Worm (Caenorhabditis elegans): Measurements from ENCODE around the gene K09G1.1.

The K09G1.1 gene

DNA sequence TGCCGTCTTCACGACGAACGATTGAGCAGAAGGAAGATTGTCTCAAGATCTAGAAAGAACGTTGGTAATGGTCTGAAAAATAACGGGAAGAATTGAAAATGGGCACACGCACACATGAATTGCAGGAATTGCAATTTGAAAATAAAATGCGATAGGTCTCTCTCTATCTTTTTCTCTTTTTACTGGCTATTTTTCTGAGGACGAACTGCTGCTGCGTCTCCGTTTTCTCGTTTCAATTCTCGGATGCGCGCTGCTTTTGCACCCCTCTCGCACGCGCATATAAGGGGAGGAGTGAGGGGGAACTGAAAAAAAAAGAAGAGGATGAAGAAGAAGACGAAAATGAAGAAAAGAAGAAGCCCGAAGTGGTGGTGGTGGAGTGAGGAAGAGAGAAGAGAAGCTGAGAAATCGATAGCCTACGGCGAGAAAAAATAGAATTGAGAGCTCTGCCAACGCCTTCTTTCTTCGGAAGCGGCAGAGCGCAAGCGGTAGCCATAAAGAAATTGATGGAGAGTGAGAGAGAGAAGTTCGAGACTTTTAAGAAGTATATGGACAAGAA is 21.6 kb upstream of the K09G1.1 start, which contains the start of gene rgef-1:
TSS of gene rgef-1 (minus strand) at position 51 of the 556 bp plus-strand sequence.
- TF ChIP-seq pros-1 (tag; optimal IDR thresholded peaks at IDR 0.05): peak; percentile 17
- TF ChIP-seq K02D7.2 (tag; optimal IDR thresholded peaks at IDR 0.05): no peak
- no peak for TF ChIP-seq fax-1 (tag; optimal IDR thresholded peaks at IDR 0.05)
- peak; percentile 89 for TF ChIP-seq ceh-48 (tag; optimal IDR thresholded peaks at IDR 0.05)
- TF ChIP-seq ceh-19 (GFP tag; optimal IDR thresholded peaks at IDR 0.05): peak; percentile 44
- peak; percentile 59 for TF ChIP-seq tbx-2 (tag; optimal IDR thresholded peaks at IDR 0.05)
- TF ChIP-seq ceh-18 (tag; optimal IDR thresholded peaks at IDR 0.05): peak; percentile 44
- no peak for TF ChIP-seq eyg-1 (tag; optimal IDR thresholded peaks at IDR 0.05)
- TF ChIP-seq nfya-1 (tag; optimal IDR thresholded peaks at IDR 0.05): peak; percentile 47
- peak; percentile 33 for TF ChIP-seq C08G9.2 (tag; optimal IDR thresholded peaks at IDR 0.05)
- TF ChIP-seq ref-2 (tag; optimal IDR thresholded peaks at IDR 0.05): peak; percentile 20
- peak; percentile 85 for TF ChIP-seq ceh-31 (tag; optimal IDR thresholded peaks at IDR 0.05)
- TF ChIP-seq ceh-34 (tag; optimal IDR thresholded peaks at IDR 0.05): peak; percentile 37
- peak; percentile 76 for TF ChIP-seq ceh-14 (tag; optimal IDR thresholded peaks at IDR 0.05)
- TF ChIP-seq unc-42 (tag; optimal IDR thresholded peaks at IDR 0.05): peak; percentile 87

DNA sequence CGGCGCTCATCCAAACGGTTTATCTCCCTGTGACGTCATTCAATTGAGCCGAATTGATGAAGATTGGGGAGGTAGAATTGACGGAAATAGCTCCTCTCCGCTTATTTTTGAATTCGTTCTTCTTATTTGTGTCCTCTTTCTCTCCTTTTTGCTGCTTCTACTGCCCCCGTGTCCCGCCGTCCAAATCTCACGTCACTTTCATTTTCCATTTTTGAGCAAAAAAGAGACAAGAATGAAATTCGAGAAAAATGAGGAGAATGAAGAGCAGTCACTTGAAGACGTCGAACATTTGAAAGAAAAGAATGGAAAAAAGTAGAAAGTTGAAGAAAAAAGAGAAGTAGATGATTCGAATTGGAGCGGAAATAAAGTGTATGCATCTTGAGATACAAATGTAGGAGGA is 19.8 kb upstream of the K09G1.1 start:
- TF ChIP-seq ceh-22 (tag; optimal IDR thresholded peaks at IDR 0.05): no peak
- TF ChIP-seq ceh-30 (tag; optimal IDR thresholded peaks at IDR 0.05): no peak
- no peak for TF ChIP-seq hlh-8 (tag; optimal IDR thresholded peaks at IDR 0.05)
- TF ChIP-seq C38D4.7 (GFP tag; optimal IDR thresholded peaks at IDR 0.05): no peak
- TF ChIP-seq che-1 (tag; optimal IDR thresholded peaks at IDR 0.05): no peak
- TF ChIP-seq syd-9 (tag; optimal IDR thresholded peaks at IDR 0.05): no peak
- TF ChIP-seq dmd-4 (tag; optimal IDR thresholded peaks at IDR 0.05; ENCODE audit: borderline replicate concordance): no peak
- TF ChIP-seq ceh-31 (tag; optimal IDR thresholded peaks at IDR 0.05): no peak
- TF ChIP-seq ztf-16 (tag; optimal IDR thresholded peaks at IDR 0.05): no peak
- TF ChIP-seq pros-1 (tag; optimal IDR thresholded peaks at IDR 0.05): no peak

ce11 chrV:9568707-9569106 is 14.6 kb upstream of the K09G1.1 start, which contains the start of gene F25B3.4:
TSS of gene F25B3.4 (minus strand) at chrV:9568807.
- TF ChIP-seq madf-2 (tag; optimal IDR thresholded peaks at IDR 0.05) (no peak), nhr-11 (tag; optimal IDR thresholded peaks at IDR 0.05) (no peak), rnt-1 (tag; optimal IDR thresholded peaks at IDR 0.05) (no peak), fax-1 (tag; optimal IDR thresholded peaks at IDR 0.05) (no peak), mec-3 (tag; optimal IDR thresholded peaks at IDR 0.05; ENCODE audit: borderline replicate concordance) (no peak), hlh-8 (tag; optimal IDR thresholded peaks at IDR 0.05) (no peak), nfya-1 (tag; optimal IDR thresholded peaks at IDR 0.05) (no peak), sox-4 (tag; optimal IDR thresholded peaks at IDR 0.05) (no peak), ttx-3 (tag; optimal IDR thresholded peaks at IDR 0.05) (no peak), pqm-1 (tag; optimal IDR thresholded peaks at IDR 0.05) (no peak), pag-3 (tag; optimal IDR thresholded peaks at IDR 0.05; ENCODE audit: borderline replicate concordance) (no peak), tbx-2 (tag; optimal IDR thresholded peaks at IDR 0.05) (no peak), ceh-9 (tag; optimal IDR thresholded peaks at IDR 0.05) (no peak)

ce11 chrV:9570197-9570596 is 13.1 kb upstream of the K09G1.1 start, which contains the start of gene F25B3.5:
TSS of gene F25B3.5 (minus strand) at chrV:9570297.
- no peak for TF ChIP-seq ztf-16 (tag; optimal IDR thresholded peaks at IDR 0.05)
- TF ChIP-seq eyg-1 (tag; optimal IDR thresholded peaks at IDR 0.05): no peak
- no peak for TF ChIP-seq ceh-6 (GFP tag; optimal IDR thresholded peaks at IDR 0.05)
- TF ChIP-seq tbx-2 (tag; optimal IDR thresholded peaks at IDR 0.05): no peak
- TF ChIP-seq rnt-1 (tag; optimal IDR thresholded peaks at IDR 0.05): no peak
- TF ChIP-seq ceh-2 (tag; optimal IDR thresholded peaks at IDR 0.05): no peak
- no peak for TF ChIP-seq lim-6 (tag; optimal IDR thresholded peaks at IDR 0.05)
- TF ChIP-seq unc-55 (GFP tag; optimal IDR thresholded peaks at IDR 0.05): no peak
- TF ChIP-seq pqm-1 (tag; optimal IDR thresholded peaks at IDR 0.05): no peak
- TF ChIP-seq pros-1 (tag; optimal IDR thresholded peaks at IDR 0.05): no peak

Data from whole organism, late embryonic.